Worm (Caenorhabditis elegans) whole organism, dauer: ENCODE results near the gene srj-40.

ENCODE experiments used
- unc-62 ChIP-seq: sonication (generic microtip); optimal IDR thresholded peaks from 2 replicates; lab custom pipeline; 2017; ENCODE audit warnings: missing biosample characterization, missing genetic modification reagents, missing genetic modification characterization

Gene srj-40

ce11 chrV:4125552-4126084 lies 24.0 kb downstream of the srj-40 start, which contains the start of gene T05B4.12:
Gene T05B4.12, minus strand, starts transcription at chrV:4126034.
- no peak for TF ChIP-seq unc-62

- no peak for TF ChIP-seq unc-62
These were observed 25.8 kb downstream of the srj-40 start, which contains the start of gene T05B4.13 for ce11 chrV:4127435-4127834. Gene T05B4.13, minus strand, starts transcription at chrV:4127535.

- no peak for TF ChIP-seq unc-62
These were observed 27.9 kb downstream of the srj-40 start, which contains the start of gene phat-4 for ce11 chrV:4129604-4130003. Gene phat-4, plus strand, starts transcription at chrV:4129904.

ce11 chrV:4131471-4131939 lies 29.8 kb downstream of the srj-40 start, which contains the start of gene nhr-57:
Gene nhr-57, plus strand, starts transcription at chrV:4131889.
- no peak for TF ChIP-seq unc-62

- no peak for TF ChIP-seq unc-62
These were observed 33.1 kb downstream of the srj-40 start, which contains the start of gene lgc-1 for ce11 chrV:4134728-4135127. Gene lgc-1, plus strand, starts transcription at chrV:4135028.

ce11 chrV:4138688-4139087 lies 37.0 kb downstream of the srj-40 start, which contains the start of gene lgc-29:
Gene lgc-29, plus strand, starts transcription at chrV:4138988.
- TF ChIP-seq unc-62 = no peak

ce11 chrV:4143034-4143433 lies 41.4 kb downstream of the srj-40 start:
- TF ChIP-seq unc-62 = no peak

ce11 chrV:4144205-4144604 lies 42.5 kb downstream of the srj-40 start, which contains the start of gene Y45G5AL.1:
Gene Y45G5AL.1, plus strand, starts transcription at chrV:4144505.
- TF ChIP-seq unc-62 = no peak

- no peak for TF ChIP-seq unc-62
These were observed 49.7 kb downstream of the srj-40 start for ce11 chrV:4151400-4151799.

ce11 chrV:4152200-4152599 lies 50.5 kb downstream of the srj-40 start, which contains the start of gene Y45G5AM.6:
Gene Y45G5AM.6, minus strand, starts transcription at chrV:4152300.
- no peak for TF ChIP-seq unc-62
